Fruit fly (Drosophila melanogaster): ENCODE results near the gene ppk24.

ppk24 gene

DNA sequence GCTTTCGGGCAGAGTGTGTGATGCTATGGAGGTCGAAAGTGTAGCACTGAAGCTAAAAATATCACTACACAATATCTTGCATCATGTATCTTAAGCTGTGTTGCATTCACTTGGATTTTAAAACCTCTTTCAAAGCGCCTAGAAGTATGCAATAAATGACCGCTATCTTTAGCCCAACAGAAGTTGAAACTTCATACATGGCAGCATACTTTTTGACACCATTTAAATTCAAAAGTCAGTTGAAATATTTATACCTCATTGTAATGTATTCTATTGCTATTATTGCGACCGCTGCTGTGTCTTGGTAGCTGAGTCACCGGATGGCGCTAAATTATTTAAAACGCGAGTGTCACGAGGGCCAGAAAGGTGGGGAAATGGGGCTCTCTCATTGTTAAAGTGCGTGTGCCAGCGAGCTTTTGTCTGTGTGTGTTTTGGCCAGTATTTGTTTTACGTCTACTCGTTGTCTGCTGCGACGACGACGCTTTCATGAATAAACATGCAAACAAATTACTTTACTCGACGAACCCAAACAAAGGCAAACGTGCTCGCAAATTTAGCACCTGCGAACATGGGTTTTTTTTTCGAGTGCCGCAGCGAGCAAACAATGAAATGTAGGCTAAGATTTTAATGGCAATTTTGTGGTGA is 5.4 kb downstream of the ppk24 start:
- no peak for TF ChIP-seq noc (tag; optimal IDR thresholded peaks at IDR 0.05)

DNA sequence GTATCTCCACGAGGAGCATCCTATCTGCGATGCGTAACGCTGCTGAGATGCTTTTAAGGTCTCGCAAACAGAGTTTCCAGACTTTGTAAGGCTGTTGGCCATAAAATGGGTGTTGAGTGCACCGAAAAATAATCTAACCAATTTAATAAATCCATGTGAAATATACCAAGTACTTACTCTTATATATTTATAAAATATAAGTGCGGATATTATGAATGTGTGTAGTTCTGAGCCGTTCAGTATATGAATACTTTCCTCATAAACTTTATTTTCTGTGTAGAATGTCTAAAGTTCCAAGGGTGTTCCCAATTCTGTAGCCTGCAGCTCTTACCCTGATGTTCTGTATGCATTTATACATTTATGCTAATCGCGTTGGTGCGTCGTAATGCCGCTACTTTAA is 20.3 kb downstream of the ppk24 start:
- TF ChIP-seq noc (tag; optimal IDR thresholded peaks at IDR 0.05): no peak

- TF ChIP-seq noc (tag; optimal IDR thresholded peaks at IDR 0.05): no peak
Measured at dm6 chr3R:31287522-31287921, 22.0 kb downstream of the ppk24 start.

dm6 chr3R:31290195-31290594 is 24.7 kb downstream of the ppk24 start:
- no peak for TF ChIP-seq noc (tag; optimal IDR thresholded peaks at IDR 0.05)

DNA sequence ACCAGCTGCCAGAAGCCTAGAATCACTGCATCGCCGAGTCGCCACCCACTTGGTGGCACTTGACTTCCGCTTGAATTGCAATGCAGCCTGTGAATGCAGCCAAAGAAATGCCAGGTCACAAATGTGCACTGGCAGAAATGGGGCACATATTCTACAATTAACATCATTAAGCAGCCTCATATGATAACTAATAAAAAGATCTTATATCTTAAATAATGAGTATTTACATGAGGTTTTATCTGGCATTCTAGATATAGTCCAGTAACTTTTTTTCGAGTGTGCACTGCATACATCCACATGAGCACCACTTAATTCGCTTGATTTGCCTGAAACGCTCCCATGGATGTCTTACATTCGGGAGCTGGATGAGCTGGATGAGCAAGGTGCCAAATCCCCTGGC is 30.2 kb downstream of the ppk24 start:
- TF ChIP-seq noc (tag; optimal IDR thresholded peaks at IDR 0.05): no peak

- no peak for TF ChIP-seq noc (tag; optimal IDR thresholded peaks at IDR 0.05)
Measured at dm6 chr3R:31296989-31297388, 31.5 kb downstream of the ppk24 start.

dm6 chr3R:31301527-31301926 is 36.0 kb downstream of the ppk24 start:
- TF ChIP-seq noc (tag; optimal IDR thresholded peaks at IDR 0.05): no peak

dm6 chr3R:31305284-31305683 is 39.8 kb downstream of the ppk24 start, which contains the start of gene pHCl-2:
Gene pHCl-2 (minus strand): TSS chr3R:31305384.
- TF ChIP-seq noc (tag; optimal IDR thresholded peaks at IDR 0.05): no peak

- TF ChIP-seq noc (tag; optimal IDR thresholded peaks at IDR 0.05): no peak
Measured at dm6 chr3R:31306454-31306853, 40.9 kb downstream of the ppk24 start.

dm6 chr3R:31308855-31309646 is 43.5 kb downstream of the ppk24 start:
- TF ChIP-seq noc (tag; optimal IDR thresholded peaks at IDR 0.05): no peak

DNA sequence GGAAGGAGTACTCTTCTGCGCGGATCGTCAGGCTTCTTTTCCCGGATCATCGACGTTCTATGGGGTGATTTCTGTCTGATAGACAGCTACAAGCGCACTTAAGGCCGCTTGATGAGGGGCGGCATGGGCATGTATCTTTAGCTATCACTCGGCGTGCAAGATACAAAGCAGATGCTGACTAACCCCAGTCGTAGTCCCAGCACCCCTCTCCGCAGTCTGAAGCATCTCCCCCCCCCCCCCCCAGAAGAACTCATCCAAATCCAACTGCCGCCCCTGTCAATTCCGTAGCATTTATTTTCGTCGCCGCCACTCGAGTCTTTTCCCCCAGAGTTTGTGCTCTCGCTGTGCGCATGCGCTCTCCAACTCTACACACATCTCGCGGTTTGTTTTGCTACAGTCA is 44.8 kb downstream of the ppk24 start:
- TF ChIP-seq noc (tag; optimal IDR thresholded peaks at IDR 0.05): no peak

dm6 chr3R:31310883-31311397 is 45.4 kb downstream of the ppk24 start, which contains the start of gene CG34347:
Gene CG34347 (plus strand): TSS chr3R:31311157.
- TF ChIP-seq noc (tag; optimal IDR thresholded peaks at IDR 0.05): no peak

DNA sequence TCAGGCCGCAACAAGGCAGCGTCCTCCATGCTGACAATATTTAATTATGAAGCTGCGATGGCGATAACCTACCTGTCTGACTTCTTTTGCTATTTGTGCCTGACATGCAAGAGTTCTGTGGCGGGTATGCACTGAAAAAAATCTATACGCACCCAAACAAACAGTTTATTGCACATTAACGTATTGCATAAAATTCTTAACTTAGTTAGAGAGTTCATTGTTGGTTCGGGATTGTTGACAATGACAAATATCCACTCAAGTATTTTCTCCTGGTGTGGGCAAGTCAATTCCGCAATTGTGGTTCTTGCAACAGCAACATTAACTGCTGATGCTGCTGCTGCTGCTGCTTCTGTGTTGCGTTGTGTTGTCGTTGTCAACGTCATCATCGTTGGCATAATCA is 46.8 kb downstream of the ppk24 start:
- TF ChIP-seq noc (tag; optimal IDR thresholded peaks at IDR 0.05): no peak

- TF ChIP-seq noc (tag; optimal IDR thresholded peaks at IDR 0.05): no peak
Measured at dm6 chr3R:31314477-31314876, 48.9 kb downstream of the ppk24 start.
